Worm (Caenorhabditis elegans) whole organism, mixed stage, embryonic: ENCODE results near the gene cnnm-3.

Source experiments
- ces-1 ChIP-seq: fragments of 150-350 bp; optimal IDR thresholded peaks from 2 replicates; lab custom pipeline; 2014; ENCODE audit warnings: missing biosample characterization, missing genetic modification reagents, missing genetic modification characterization
- flh-1 ChIP-seq: fragments of 200-800 bp; sonication (Bioruptor generic); optimal IDR thresholded peaks from 2 replicates; lab custom pipeline; 2018; ENCODE audit warnings: mild to moderate bottlenecking, missing genetic modification characterization, moderate library complexity, missing compliant biosample characterization
- lin-13 ChIP-seq: fragments of 150-350 bp; optimal IDR thresholded peaks from 2 replicates; lab custom pipeline; 2014; ENCODE audit warnings: missing biosample characterization, missing genetic modification characterization
- lsy-2 ChIP-seq: fragments of 150-350 bp; optimal IDR thresholded peaks from 2 replicates; lab custom pipeline; 2014; ENCODE audit warnings: missing biosample characterization, missing genetic modification characterization
- mls-2 ChIP-seq: sonication (generic microtip); optimal IDR thresholded peaks from 2 replicates; lab custom pipeline; 2016; ENCODE audit warnings: mild to moderate bottlenecking, missing genetic modification characterization, moderate library complexity, missing compliant biosample characterization
- nhr-12 ChIP-seq: fragments of 150-350 bp; optimal IDR thresholded peaks from 2 replicates; lab custom pipeline; 2014; ENCODE audit warnings: missing biosample characterization, missing genetic modification characterization
- nhr-237 ChIP-seq: fragments of 150-350 bp; optimal IDR thresholded peaks from 2 replicates; lab custom pipeline; 2014; ENCODE audit warnings: missing biosample characterization, missing genetic modification characterization
- nhr-76 ChIP-seq: sonication (generic microtip); optimal IDR thresholded peaks from 2 replicates; lab custom pipeline; 2017; ENCODE audit warnings: missing biosample characterization, missing genetic modification characterization
- pha-4 ChIP-seq: fragments of 150-350 bp; optimal IDR thresholded peaks from 2 replicates; lab custom pipeline; 2018; ENCODE audit warnings: missing biosample characterization, missing genetic modification reagents, missing genetic modification characterization
- snpc-4 ChIP-seq: fragments of 150-350 bp; optimal IDR thresholded peaks from 2 replicates; lab custom pipeline; 2014; ENCODE audit warnings: missing biosample characterization, missing genetic modification characterization
- unc-62 ChIP-seq: fragments of 150-350 bp; optimal IDR thresholded peaks from 2 replicates; lab custom pipeline; 2014; ENCODE audit warnings: missing biosample characterization, missing genetic modification reagents, missing genetic modification characterization
- ztf-11 ChIP-seq: fragments of 150-350 bp; optimal IDR thresholded peaks from 2 replicates; lab custom pipeline; 2014; ENCODE audit warnings: missing biosample characterization, missing genetic modification characterization

DNA sequence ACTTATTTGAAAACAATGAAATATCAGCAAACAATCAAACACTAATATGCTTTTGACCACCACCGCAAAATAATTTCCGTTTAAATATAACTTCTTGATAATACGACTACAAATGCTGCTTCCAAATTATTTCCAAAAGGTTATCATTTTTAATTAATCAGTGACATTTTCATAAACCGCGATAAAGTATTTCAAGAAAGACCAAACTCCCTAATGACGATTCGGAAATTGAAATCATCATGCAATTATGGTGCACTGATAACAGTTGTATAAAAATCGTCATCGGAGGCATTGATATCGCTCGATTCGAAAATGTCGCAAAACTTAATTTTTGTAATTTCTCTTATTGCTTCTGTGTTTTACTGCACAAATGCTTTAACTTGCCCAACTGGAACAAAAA, 14.2 kb downstream of the cnnm-3 start, which contains the start of gene clec-265:
- TF ChIP-seq lin-13 (tag; lab: Kevin White, UChicago) = no peak
- TF ChIP-seq mls-2 = no peak
- no peak for TF ChIP-seq lsy-2 (tag; lab: Kevin White, UChicago)
- TF ChIP-seq nhr-12 = no peak
- no peak for TF ChIP-seq ztf-11 (tag; lab: Kevin White, UChicago)
- TF ChIP-seq snpc-4 (tag; lab: Kevin White, UChicago) = no peak
- TF ChIP-seq pha-4 (tag; lab: Kevin White, UChicago) = no peak
- TF ChIP-seq ces-1 (GFP tag; lab: Kevin White, UChicago) = no peak
- no peak for TF ChIP-seq nhr-237 (tag; lab: Kevin White, UChicago)
- no peak for TF ChIP-seq nhr-76 (tag; lab: Kevin White, UChicago)
- TF ChIP-seq flh-1 (GFP tag; lab: Kevin White, UChicago) = no peak
- TF ChIP-seq unc-62 (GFP tag; lab: Kevin White, UChicago) = no peak
